Fruit fly (Drosophila melanogaster) whole organism, prepupa: ENCODE results near the gene Lgr4.

Experiments used
- Blimp-1 ChIP-seq: fragments of 200-800 bp; sonication (Bioruptor generic); optimal IDR thresholded peaks from 3 replicates; lab custom pipeline; 2017; ENCODE audit warnings: missing biosample characterization, missing genetic modification characterization, mild to moderate bottlenecking, moderate library complexity, missing genetic modification reagents
- CG10631 ChIP-seq: fragments of 200-800 bp; sonication (Bioruptor generic); optimal IDR thresholded peaks from 2 replicates; lab custom pipeline; 2016; ENCODE audit warnings: missing biosample characterization, missing genetic modification characterization
- CG10669 ChIP-seq: fragments of 200-800 bp; sonication (Bioruptor generic); optimal IDR thresholded peaks from 3 replicates; lab custom pipeline; 2018; ENCODE audit warnings: missing biosample characterization, mild to moderate bottlenecking, missing genetic modification characterization, moderate library complexity
- CG11762 ChIP-seq: fragments of 200-800 bp; sonication (Bioruptor generic); optimal IDR thresholded peaks from 3 replicates; lab custom pipeline; 2016; ENCODE audit warnings: missing biosample characterization, missing genetic modification characterization; ENCODE audit not compliant: insufficient read depth
- CG11902 ChIP-seq: fragments of 200-800 bp; sonication (Bioruptor generic); optimal IDR thresholded peaks from 3 replicates; lab custom pipeline; 2016; ENCODE audit warnings: missing biosample characterization, missing genetic modification characterization
- CG15336 ChIP-seq: fragments of 200-800 bp; sonication (Bioruptor generic); IDR thresholded peaks from 2 replicates; pipeline ENCODE4 v1.3.6; 2022; ENCODE audit warnings: missing biosample characterization, missing genetic modification characterization
- CG1621 ChIP-seq: fragments of 200-800 bp; sonication (Bioruptor generic); optimal IDR thresholded peaks from 3 replicates; lab custom pipeline; 2018; ENCODE audit warnings: missing biosample characterization, mild to moderate bottlenecking, missing genetic modification characterization
- CG16779 ChIP-seq: fragments of 200-800 bp; sonication (Bioruptor generic); optimal IDR thresholded peaks from 3 replicates; lab custom pipeline; 2017; ENCODE audit warnings: missing biosample characterization, mild to moderate bottlenecking, missing genetic modification characterization
- CG3032 ChIP-seq: fragments of 200-800 bp; optimal IDR thresholded peaks from 2 replicates; lab custom pipeline; 2019; ENCODE audit warnings: missing biosample characterization, mild to moderate bottlenecking, missing genetic modification characterization, moderate library complexity
- CG31627 ChIP-seq: fragments of 200-800 bp; sonication (Bioruptor generic); optimal IDR thresholded peaks from 3 replicates; lab custom pipeline; 2016; ENCODE audit warnings: missing biosample characterization, missing genetic modification characterization
- CG34406 ChIP-seq: fragments of 200-800 bp; sonication (Bioruptor generic); optimal IDR thresholded peaks from 3 replicates; lab custom pipeline; 2016; ENCODE audit warnings: missing biosample characterization, missing genetic modification characterization
- CG4318 ChIP-seq: fragments of 200-800 bp; sonication (Bioruptor generic); optimal IDR thresholded peaks from 3 replicates; lab custom pipeline; 2017; ENCODE audit warnings: missing biosample characterization, mild to moderate bottlenecking, missing genetic modification characterization
- CG6163 ChIP-seq: fragments of 200-800 bp; sonication (Bioruptor generic); IDR thresholded peaks from 3 replicates; pipeline ENCODE4 v1.3.6; 2022; ENCODE audit warnings: missing biosample characterization, missing genetic modification characterization
- CG6276 ChIP-seq: fragments of 200-800 bp; sonication (Bioruptor generic); optimal IDR thresholded peaks from 2 replicates; lab custom pipeline; 2017; ENCODE audit warnings: missing biosample characterization, mild to moderate bottlenecking, missing genetic modification characterization
- CG6792 ChIP-seq: fragments of 200-800 bp; sonication (Bioruptor generic); optimal IDR thresholded peaks from 3 replicates; lab custom pipeline; 2016; ENCODE audit warnings: missing biosample characterization, missing genetic modification characterization
- CG6808 ChIP-seq: fragments of 200-800 bp; sonication (Bioruptor generic); optimal IDR thresholded peaks from 3 replicates; lab custom pipeline; 2017; ENCODE audit warnings: missing biosample characterization, missing genetic modification characterization, mild to moderate bottlenecking, moderate library complexity, missing genetic modification reagents
- CG7368 ChIP-seq: fragments of 200-800 bp; sonication (Bioruptor generic); optimal IDR thresholded peaks from 3 replicates; lab custom pipeline; 2016; ENCODE audit warnings: missing biosample characterization, missing genetic modification characterization
- CG8319 ChIP-seq: fragments of 200-800 bp; sonication (Bioruptor generic); optimal IDR thresholded peaks from 3 replicates; lab custom pipeline; 2016; ENCODE audit warnings: missing biosample characterization, missing genetic modification characterization
- CG9139 ChIP-seq: fragments of 200-800 bp; sonication (Bioruptor generic); optimal IDR thresholded peaks from 3 replicates; lab custom pipeline; 2017; ENCODE audit warnings: missing biosample characterization, mild to moderate bottlenecking, missing genetic modification characterization
- Eip75B ChIP-seq: fragments of 200-800 bp; sonication (Bioruptor generic); optimal IDR thresholded peaks from 3 replicates; lab custom pipeline; 2016; ENCODE audit warnings: missing biosample characterization, missing genetic modification characterization
- Eip78C ChIP-seq: fragments of 200-800 bp; sonication (Bioruptor generic); peaks from one replicate; lab custom pipeline; 2016; ENCODE audit warnings: missing biosample characterization, missing genetic modification characterization
- Eip93F ChIP-seq: fragments of 200-800 bp; sonication (Bioruptor generic); optimal IDR thresholded peaks from 2 replicates; lab custom pipeline; 2016; ENCODE audit warnings: missing biosample characterization, mild to moderate bottlenecking, missing genetic modification characterization
- Ets21C ChIP-seq: fragments of 200-800 bp; sonication (Bioruptor generic); optimal IDR thresholded peaks from 3 replicates; lab custom pipeline; 2016; ENCODE audit warnings: missing biosample characterization, missing genetic modification characterization
- Ets96B ChIP-seq: fragments of 200-800 bp; optimal IDR thresholded peaks from 2 replicates; lab custom pipeline; 2019; ENCODE audit warnings: missing biosample characterization, mild to moderate bottlenecking, missing genetic modification characterization, moderate library complexity
- Gug ChIP-seq: fragments of 200-800 bp; sonication (Bioruptor generic); IDR thresholded peaks from 2 replicates; pipeline ENCODE4 v1.3.6; 2022; ENCODE audit warnings: missing biosample characterization, missing genetic modification characterization
- Hr38 ChIP-seq: sonication (Bioruptor generic); optimal IDR thresholded peaks from 2 replicates; lab custom pipeline; 2016; ENCODE audit warnings: missing biosample characterization, missing genetic modification characterization
- Hr39 ChIP-seq: fragments of 200-800 bp; sonication (Bioruptor generic); optimal IDR thresholded peaks from 2 replicates; lab custom pipeline; 2016; ENCODE audit warnings: missing biosample characterization, missing genetic modification characterization
- Hr4 ChIP-seq: fragments of 200-800 bp; sonication (Bioruptor generic); optimal IDR thresholded peaks from 3 replicates; lab custom pipeline; 2016; ENCODE audit warnings: missing biosample characterization, missing genetic modification characterization
- Lpt ChIP-seq: fragments of 200-800 bp; sonication (Bioruptor generic); optimal IDR thresholded peaks from 3 replicates; lab custom pipeline; 2016; ENCODE audit warnings: missing biosample characterization, missing genetic modification characterization
- OdsH ChIP-seq: fragments of 200-800 bp; sonication (Bioruptor generic); optimal IDR thresholded peaks from 3 replicates; lab custom pipeline; 2016; ENCODE audit warnings: missing biosample characterization, missing genetic modification characterization
- Smox ChIP-seq: fragments of 200-800 bp; sonication (Bioruptor generic); optimal IDR thresholded peaks from 3 replicates; lab custom pipeline; 2016; ENCODE audit warnings: missing biosample characterization, missing genetic modification characterization
- Sox102F ChIP-seq: fragments of 200-800 bp; sonication (Bioruptor generic); optimal IDR thresholded peaks from 2 replicates; lab custom pipeline; 2016; ENCODE audit warnings: missing biosample characterization, mild to moderate bottlenecking, missing genetic modification characterization
- Sox14 ChIP-seq: fragments of 200-800 bp; sonication (Bioruptor generic); optimal IDR thresholded peaks from 3 replicates; lab custom pipeline; 2016; ENCODE audit warnings: missing biosample characterization, missing genetic modification characterization
- Sox15 ChIP-seq: fragments of 200-800 bp; sonication (Bioruptor generic); optimal IDR thresholded peaks from 3 replicates; lab custom pipeline; 2016; ENCODE audit warnings: missing biosample characterization, missing genetic modification characterization
- achi ChIP-seq: fragments of 200-800 bp; sonication (Bioruptor generic); optimal IDR thresholded peaks from 3 replicates; lab custom pipeline; 2016; ENCODE audit warnings: missing biosample characterization, missing genetic modification characterization
- acj6 ChIP-seq: fragments of 200-800 bp; sonication (Bioruptor generic); optimal IDR thresholded peaks from 3 replicates; lab custom pipeline; 2016; ENCODE audit warnings: missing biosample characterization, missing genetic modification characterization
- cyc ChIP-seq: fragments of 200-800 bp; sonication (Bioruptor generic); optimal IDR thresholded peaks from 3 replicates; lab custom pipeline; 2016; ENCODE audit warnings: missing biosample characterization, missing genetic modification characterization
- dsx ChIP-seq: fragments of 200-800 bp; optimal IDR thresholded peaks from 3 replicates; lab custom pipeline; 2019; ENCODE audit warnings: missing biosample characterization, mild to moderate bottlenecking, missing genetic modification characterization, moderate library complexity; ENCODE audit not compliant: poor library complexity, severe bottlenecking
- eg ChIP-seq: fragments of 200-800 bp; sonication (Bioruptor generic); IDR thresholded peaks from 3 replicates; pipeline ENCODE4 v1.3.6; 2022; ENCODE audit warnings: missing biosample characterization, missing genetic modification characterization
- esn ChIP-seq: fragments of 200-800 bp; sonication (Bioruptor generic); optimal IDR thresholded peaks from 2 replicates; lab custom pipeline; 2016; ENCODE audit warnings: missing biosample characterization, mild to moderate bottlenecking, missing genetic modification characterization, moderate library complexity
- fd59A ChIP-seq: fragments of 200-800 bp; sonication (Bioruptor generic); optimal IDR thresholded peaks from 2 replicates; lab custom pipeline; 2017; ENCODE audit warnings: missing biosample characterization, mild to moderate bottlenecking, missing genetic modification characterization, missing genetic modification reagents
- fd85E ChIP-seq: fragments of 200-800 bp; sonication (Bioruptor generic); optimal IDR thresholded peaks from 3 replicates; lab custom pipeline; 2016; ENCODE audit warnings: missing biosample characterization, missing genetic modification characterization
- fkh ChIP-seq: fragments of 200-800 bp; sonication (Bioruptor generic); optimal IDR thresholded peaks from 3 replicates; lab custom pipeline; 2017; ENCODE audit warnings: missing biosample characterization, mild to moderate bottlenecking, missing genetic modification characterization, moderate library complexity
- lz ChIP-seq: fragments of 200-800 bp; sonication (Bioruptor generic); optimal IDR thresholded peaks from 3 replicates; lab custom pipeline; 2016; ENCODE audit warnings: missing biosample characterization, missing genetic modification characterization
- net ChIP-seq: fragments of 200-800 bp; sonication (Bioruptor generic); optimal IDR thresholded peaks from 3 replicates; lab custom pipeline; 2016; ENCODE audit warnings: missing biosample characterization, missing genetic modification characterization
- pdm3 ChIP-seq: fragments of 200-800 bp; sonication (Bioruptor generic); optimal IDR thresholded peaks from 3 replicates; lab custom pipeline; 2016; ENCODE audit warnings: missing biosample characterization, missing genetic modification characterization
- salr ChIP-seq, 2 experiments: fragments of 200-800 bp; sonication (Bioruptor generic); optimal IDR thresholded peaks; 3 replicates each; lab custom pipeline; 2016 to 2018; ENCODE audit warnings: missing biosample characterization in 2 of 2, missing genetic modification characterization in 2 of 2, mild to moderate bottlenecking in 1 of 2
- spab ChIP-seq: fragments of 200-800 bp; sonication (Bioruptor generic); optimal IDR thresholded peaks from 2 replicates; lab custom pipeline; 2017; ENCODE audit warnings: missing biosample characterization, mild to moderate bottlenecking, missing genetic modification characterization, missing genetic modification reagents
- ss ChIP-seq, 2 experiments: fragments of 200-800 bp; sonication (Bioruptor generic); optimal IDR thresholded peaks; 2 replicates in 1 of 2; 3 replicates in 1 of 2; lab custom pipeline; 2017 to 2018; ENCODE audit warnings: mild to moderate bottlenecking in 2 of 2, missing biosample characterization in 2 of 2, missing genetic modification characterization in 2 of 2, moderate library complexity in 1 of 2
- svp ChIP-seq: fragments of 200-800 bp; sonication (Bioruptor generic); peaks from one replicate; lab custom pipeline; 2016; ENCODE audit warnings: missing biosample characterization, missing genetic modification characterization

Lgr4 gene

dm6 chrX:13127973-13128749, 60.8 kb downstream of the Lgr4 start:
- TF ChIP-seq Blimp-1 (GFP tag; lab: Kevin White, UChicago) (peak; percentile 95), Eip78C (GFP tag; lab: Kevin White, UChicago) (peak; percentile 90), Sox15 (GFP tag; lab: Kevin White, UChicago) (peak; percentile 50), Lpt (peak; percentile 47), svp (GFP tag; lab: Kevin White, UChicago) (peak; percentile 84), CG9139 (GFP tag; lab: Kevin White, UChicago) (peak; percentile 9), CG11902 (no peak), Sox102F (GFP tag; lab: Kevin White, UChicago) (peak; percentile 45), spab (GFP tag; lab: Kevin White, UChicago) (peak; percentile 24), CG4318 (peak; percentile 42), acj6 (GFP tag; lab: Kevin White, UChicago) (peak; percentile 46), eg (GFP tag; lab: Robert Waterston, UW) (peak; percentile 77), Eip93F (GFP tag; lab: Kevin White, UChicago) (no peak), CG11762 (peak; percentile 33), pdm3 (GFP tag; lab: Kevin White, UChicago) (peak; percentile 72), Ets21C (GFP tag; lab: Kevin White, UChicago) (peak; percentile 39), achi (GFP tag; lab: Kevin White, UChicago) (peak; percentile 58), CG6276 (GFP tag; lab: Kevin White, UChicago) (peak; percentile 16), CG31627 (peak; percentile 61), CG6792 (GFP tag; lab: Kevin White, UChicago) (peak; percentile 43), fd59A (GFP tag; lab: Kevin White, UChicago) (peak; percentile 10), CG6163 (GFP tag; lab: Robert Waterston, UW) (peak; percentile 80), CG7368 (GFP tag; lab: Kevin White, UChicago) (peak; percentile 48), cyc (peak; percentile 55), Sox14 (GFP tag; lab: Kevin White, UChicago) (peak; percentile 69), esn (peak; percentile 65), ss (GFP tag; optimal IDR thresholded peaks at IDR 0.05; lab: Kevin White, UChicago) (peak in 1 of 2 experiments; percentile 28), Hr38 (GFP tag; lab: Kevin White, UChicago) (no peak), Gug (GFP tag; lab: Robert Waterston, UW) (no peak), Smox (peak; percentile 63), fd85E (no peak), net (GFP tag; lab: Kevin White, UChicago) (peak; percentile 45), CG10669 (peak; percentile 29), dsx (peak; percentile 2), Hr4 (peak; percentile 65), Hr39 (GFP tag; lab: Kevin White, UChicago) (peak; percentile 65), fkh (GFP tag; lab: Kevin White, UChicago) (no peak), CG34406 (GFP tag; lab: Kevin White, UChicago) (peak; percentile 56), CG8319 (GFP tag; lab: Kevin White, UChicago) (peak; percentile 23), lz (peak; percentile 65), CG15336 (GFP tag; lab: Robert Waterston, UW) (peak; percentile 74), CG16779 (tag; lab: Kevin White, UChicago) (no peak), CG10631 (GFP tag; lab: Kevin White, UChicago) (peak; percentile 63), CG6808 (GFP tag; lab: Kevin White, UChicago) (peak; percentile 17), CG3032 (tag; lab: Kevin White, UChicago) (peak; percentile 43), Ets96B (tag; lab: Kevin White, UChicago) (peak; percentile 23), salr (GFP tag; optimal IDR thresholded peaks at IDR 0.05; lab: Kevin White, UChicago) (peak; percentile 31 to 55), OdsH (peak; percentile 62), CG1621 (peak; percentile 23), Eip75B (GFP tag; lab: Kevin White, UChicago) (peak; percentile 56)
